Fruit fly (Drosophila melanogaster): ENCODE data around the gene gammaTub37C.

DNA sequence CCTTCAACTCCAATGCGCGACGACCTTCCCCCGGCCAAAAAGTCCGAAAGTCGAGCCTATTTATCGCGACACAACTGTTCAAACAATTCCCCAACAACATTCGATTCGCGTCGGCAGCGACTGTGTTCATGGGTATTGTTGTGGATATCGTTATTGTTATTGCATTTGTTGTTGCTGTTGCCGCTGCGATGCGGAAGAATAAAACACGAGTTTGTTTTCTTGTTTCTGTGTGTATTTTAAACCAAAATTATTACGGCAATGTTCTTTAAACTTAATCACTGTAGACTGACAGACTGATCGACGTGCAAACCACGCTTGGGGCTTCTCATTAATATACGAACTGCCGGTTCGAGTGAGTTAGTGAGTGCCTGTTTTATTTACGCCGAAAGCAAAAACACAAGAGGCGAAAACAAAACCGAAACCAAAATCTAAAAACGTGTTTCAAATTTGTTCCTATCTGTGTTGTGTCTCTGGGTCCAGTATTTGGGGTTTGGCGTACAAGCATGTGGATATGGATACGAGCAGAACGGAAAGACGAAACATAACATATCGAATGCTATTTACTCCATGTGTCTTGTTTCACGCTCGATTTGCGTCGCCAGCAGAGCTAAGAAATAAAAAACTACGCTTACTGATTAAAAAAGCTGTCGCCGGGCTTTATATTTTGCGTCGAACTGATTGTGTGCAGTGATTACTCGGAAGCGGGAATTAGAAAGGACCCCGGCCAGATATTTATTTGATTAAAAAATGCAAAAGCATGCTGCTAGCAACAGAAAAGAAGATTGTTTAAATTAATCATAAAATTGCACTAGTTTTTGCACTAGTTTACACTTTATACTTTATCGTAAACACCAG, 25.7 kb downstream of the gammaTub37C start:
- TF ChIP-seq CG8478 (optimal IDR thresholded peaks at IDR 0.05) (no peak), CTCF (optimal IDR thresholded peaks at IDR 0.05) (no peak)

Measured in S2 (cell line).